Fruit fly (Drosophila melanogaster) S2 (cell line): Measurements from ENCODE around the gene Ugt37C2.

Experiments
- CG8478 ChIP-seq: fragments of >200 bp; optimal IDR thresholded peaks from 2 replicates; lab custom pipeline; 2018
- CTCF ChIP-seq, 2 experiments: fragments of >200 bp; optimal IDR thresholded peaks; 2 replicates each; lab custom pipeline; 2018

Ugt37C2 gene

DNA sequence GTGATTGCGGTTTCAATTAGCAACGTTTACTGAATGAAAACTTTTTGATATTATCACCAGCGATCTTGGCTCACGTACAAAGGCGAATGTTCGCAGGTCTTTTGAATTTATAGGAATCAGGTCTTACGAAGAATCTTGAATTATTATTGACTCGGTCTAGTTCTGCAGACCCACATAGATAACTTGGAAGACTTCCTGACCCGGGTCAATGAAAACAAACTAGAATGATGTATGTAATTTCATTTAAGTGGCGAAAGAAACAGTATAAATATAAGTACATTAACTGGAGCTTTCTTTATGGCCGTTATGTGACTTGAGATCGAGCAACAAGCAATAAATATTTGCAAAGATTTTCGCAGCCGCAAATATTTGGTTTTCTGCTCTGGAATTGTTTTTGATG is 40.4 kb downstream of the Ugt37C2 start, which contains the start of gene CG13282:
TSS of gene CG13282 (minus strand) at position 101 of the 400 bp plus-strand sequence.
- TF ChIP-seq CTCF (optimal IDR thresholded peaks at IDR 0.05; lab: Kevin White, UChicago) (no peak), CG8478 (lab: Kevin White, UChicago) (no peak)

DNA sequence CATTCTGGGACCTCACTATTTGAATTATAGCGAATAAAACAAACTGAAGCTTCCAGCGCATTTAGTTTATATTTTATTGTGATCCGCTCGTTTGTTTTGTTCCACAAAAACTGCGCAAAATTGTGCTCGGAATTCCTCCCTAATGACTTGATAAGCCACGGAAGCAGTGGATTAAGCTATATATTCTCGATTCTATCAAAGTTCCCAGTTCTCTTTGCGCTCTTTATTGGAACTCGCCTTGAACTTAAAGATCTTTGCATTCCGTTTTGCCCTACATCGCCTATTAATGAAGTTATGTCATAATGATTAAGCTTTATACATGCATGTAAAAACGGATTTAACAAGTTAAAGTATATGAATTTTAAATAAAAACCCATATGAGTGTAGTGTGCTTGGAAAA is 43.1 kb downstream of the Ugt37C2 start, which contains the start of gene Nepl9:
TSS of gene Nepl9 (minus strand) at position 101 of the 400 bp plus-strand sequence.
- TF ChIP-seq CG8478 (lab: Kevin White, UChicago) = no peak
- no peak for TF ChIP-seq CTCF (optimal IDR thresholded peaks at IDR 0.05; lab: Kevin White, UChicago)

DNA sequence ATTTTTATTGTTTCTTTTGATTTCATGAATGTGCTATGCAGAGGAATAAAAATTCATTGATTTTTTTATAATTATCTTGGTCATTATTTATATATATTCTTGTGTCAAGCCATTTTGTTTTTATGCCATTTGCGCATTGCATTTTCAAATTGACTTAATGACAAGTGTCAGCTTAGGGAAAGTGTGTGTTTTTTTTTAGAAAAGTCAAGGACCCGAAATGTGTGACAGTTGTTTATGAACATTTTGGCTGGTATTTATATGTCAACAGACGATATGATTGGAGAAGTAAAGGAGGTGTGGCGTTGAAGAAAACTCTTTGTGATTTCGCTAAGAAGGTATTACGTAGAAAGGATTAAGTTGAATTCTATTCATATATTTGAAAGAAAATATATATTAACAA is 43.7 kb downstream of the Ugt37C2 start, which contains the start of the genes SclA and SclB:
TSS of gene SclA (plus strand) at position 301 of the 400 bp plus-strand sequence.
TSS of gene SclB (plus strand) at position 301 of the 400 bp plus-strand sequence.
- no peak for TF ChIP-seq CG8478 (lab: Kevin White, UChicago)
- no peak for TF ChIP-seq CTCF (optimal IDR thresholded peaks at IDR 0.05; lab: Kevin White, UChicago)

DNA sequence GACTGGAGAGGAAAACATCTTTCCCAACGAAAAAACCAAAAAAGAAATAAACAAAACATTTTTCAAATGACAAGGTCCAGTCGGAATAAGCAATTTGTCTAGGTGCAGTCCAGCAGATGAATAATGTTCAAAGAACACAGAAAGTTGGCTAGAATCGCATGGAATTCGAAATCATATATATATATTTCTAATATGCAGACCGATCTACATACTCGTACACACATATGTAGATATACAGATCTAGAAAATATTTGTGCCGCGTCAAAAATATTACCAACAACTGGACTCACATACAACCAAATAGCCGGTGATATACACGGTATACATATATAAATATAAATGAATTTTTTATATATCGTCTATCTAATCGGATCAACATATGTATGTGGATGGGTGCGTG is 45.7 kb downstream of the Ugt37C2 start:
- TF ChIP-seq CG8478 (lab: Kevin White, UChicago) (no peak), CTCF (optimal IDR thresholded peaks at IDR 0.05; lab: Kevin White, UChicago) (no peak)

DNA sequence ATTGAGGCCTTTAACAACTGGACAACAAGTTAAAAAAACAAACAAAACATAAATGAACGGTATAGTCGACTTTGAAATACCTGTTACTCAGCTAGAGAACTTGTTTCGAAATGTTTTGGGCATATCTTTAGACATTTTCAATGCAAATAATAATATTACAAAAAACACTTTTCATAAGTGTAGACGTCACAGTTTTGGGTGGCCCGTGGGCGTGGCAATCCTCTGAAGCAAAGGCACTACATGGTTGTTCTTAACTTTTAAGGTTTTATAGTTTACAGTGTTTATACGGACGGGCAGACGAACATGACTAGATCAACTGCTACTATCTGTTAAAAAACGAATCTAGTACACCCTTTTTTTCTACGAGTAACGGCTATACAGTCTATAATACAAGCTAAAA is 48.5 kb downstream of the Ugt37C2 start:
- TF ChIP-seq CG8478 (lab: Kevin White, UChicago) = no peak
- no peak for TF ChIP-seq CTCF (optimal IDR thresholded peaks at IDR 0.05; lab: Kevin White, UChicago)

DNA sequence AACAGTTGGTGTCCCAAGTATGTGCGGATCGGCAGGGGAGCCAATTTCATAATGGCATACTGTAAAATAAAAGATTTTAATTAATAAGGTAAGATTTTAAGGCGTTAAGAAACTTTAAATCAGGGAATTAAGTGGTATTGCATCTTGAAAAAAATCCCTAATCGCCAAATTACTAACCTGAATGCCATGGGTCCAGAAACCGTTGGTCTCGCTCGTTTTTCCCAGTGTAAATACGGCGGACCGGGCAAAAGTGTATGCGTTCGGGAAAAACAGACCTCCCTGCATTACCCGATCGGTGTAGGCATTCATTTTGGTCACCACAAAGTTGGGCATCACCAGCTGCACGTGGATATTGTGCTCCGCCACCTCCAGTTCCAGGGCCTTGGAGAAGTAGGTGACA is 49.3 kb downstream of the Ugt37C2 start:
- TF ChIP-seq CG8478 (lab: Kevin White, UChicago) (no peak), CTCF (optimal IDR thresholded peaks at IDR 0.05; lab: Kevin White, UChicago) (no peak)

DNA sequence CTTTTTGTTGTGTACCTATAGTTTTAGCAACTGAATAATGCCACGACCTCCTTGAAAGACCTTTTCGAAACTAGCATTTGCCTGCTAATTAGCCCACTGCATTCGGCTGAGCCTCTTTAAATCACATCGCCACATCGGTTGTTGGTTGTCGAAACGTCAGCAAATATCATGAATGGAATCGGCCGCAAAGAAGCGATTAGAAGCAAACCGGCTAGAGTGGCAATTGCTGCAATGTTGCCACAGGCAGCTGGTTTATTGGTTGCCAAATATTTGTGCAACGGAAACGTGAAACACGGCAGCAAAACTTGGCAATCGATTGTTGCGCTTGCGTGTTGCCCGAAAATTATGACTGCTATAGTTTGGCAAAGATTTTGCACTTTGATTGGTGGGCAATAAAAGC is 51.2 kb downstream of the Ugt37C2 start:
- no peak for TF ChIP-seq CG8478 (lab: Kevin White, UChicago)
- TF ChIP-seq CTCF (optimal IDR thresholded peaks at IDR 0.05; lab: Kevin White, UChicago) = no peak
